Worm (Caenorhabditis elegans) whole organism, L4 larva: ENCODE results near the gene C50F4.1.

Experiments used
- D1046.2 ChIP-seq: fragments of 200-800 bp; sonication (Bioruptor generic); IDR thresholded peaks from 2 replicates; pipeline ENCODE4 v1.3.6; 2022; ENCODE audit warnings: missing genetic modification characterization, missing compliant biosample characterization
- Y48G9A.11 ChIP-seq: fragments of 200-800 bp; sonication (Bioruptor generic); IDR thresholded peaks from 2 replicates; pipeline ENCODE4 v1.3.6; 2022; ENCODE audit warnings: missing genetic modification reagents, missing genetic modification characterization, missing compliant biosample characterization
- attf-4 ChIP-seq: sonication (generic microtip); optimal IDR thresholded peaks from 3 replicates; lab custom pipeline; 2017; ENCODE audit warnings: missing biosample characterization, missing genetic modification characterization
- dmd-6 ChIP-seq: fragments of 200-800 bp; sonication (Bioruptor generic); IDR thresholded peaks from 2 replicates; pipeline ENCODE4 v1.3.6; 2022; ENCODE audit warnings: missing genetic modification reagents, missing genetic modification characterization, missing compliant biosample characterization
- jun-1 ChIP-seq: fragments of 150-350 bp; optimal IDR thresholded peaks from 2 replicates; lab custom pipeline; 2014; ENCODE audit warnings: missing biosample characterization, missing genetic modification reagents, missing genetic modification characterization
- skn-1 ChIP-seq: fragments of 150-350 bp; optimal IDR thresholded peaks from 2 replicates; lab custom pipeline; 2014; ENCODE audit warnings: missing biosample characterization, missing genetic modification characterization

- TF ChIP-seq dmd-6 (peak; percentile 68), D1046.2 (GFP tag; lab: Robert Waterston, UW) (no peak), attf-4 (tag; lab: Kevin White, UChicago) (no peak), jun-1 (tag; lab: Kevin White, UChicago) (no peak), skn-1 (tag; lab: Kevin White, UChicago) (no peak), Y48G9A.11 (GFP tag; lab: Robert Waterston, UW) (no peak)
Measured at ce11 chrV:9492460-9492859, 34.1 kb upstream of the C50F4.1 start.
